Worm (Caenorhabditis elegans) whole organism, L1 larva: ENCODE results near the gene vps-29.

Source experiments
- nhr-237 ChIP-seq: fragments of 150-350 bp; optimal IDR thresholded peaks from 2 replicates; lab custom pipeline; 2014; ENCODE audit warnings: missing biosample characterization, missing genetic modification characterization
- nhr-71 ChIP-seq: sonication (generic microtip); optimal IDR thresholded peaks from 2 replicates; lab custom pipeline; 2016; ENCODE audit warnings: mild to moderate bottlenecking, missing genetic modification characterization, moderate library complexity, missing compliant biosample characterization
- nhr-90 ChIP-seq: sonication (generic microtip); optimal IDR thresholded peaks from 2 replicates; lab custom pipeline; 2016; ENCODE audit warnings: mild to moderate bottlenecking, missing genetic modification characterization, missing compliant biosample characterization; ENCODE audit not compliant: poor library complexity
- skn-1 ChIP-seq: fragments of 150-350 bp; optimal IDR thresholded peaks from 2 replicates; lab custom pipeline; 2014; ENCODE audit warnings: missing biosample characterization, missing genetic modification characterization
- tbx-2 ChIP-seq: sonication (generic microtip); optimal IDR thresholded peaks from 2 replicates; lab custom pipeline; 2016; ENCODE audit warnings: missing genetic modification characterization, missing compliant biosample characterization
- unc-62 ChIP-seq: fragments of 150-350 bp; optimal IDR thresholded peaks from 2 replicates; lab custom pipeline; 2014; ENCODE audit warnings: missing biosample characterization, missing genetic modification reagents, missing genetic modification characterization
- zag-1 ChIP-seq: fragments of 150-350 bp; optimal IDR thresholded peaks from 2 replicates; lab custom pipeline; 2014; ENCODE audit warnings: missing biosample characterization, missing genetic modification characterization

ce11 chrIII:10146701-10147100, 33.8 kb upstream of the vps-29 start, which contains the start of gene K08E5.1:
- TF ChIP-seq tbx-2 (tag; lab: Kevin White, UChicago) (no peak), zag-1 (tag; lab: Kevin White, UChicago) (no peak), nhr-237 (tag; lab: Kevin White, UChicago) (no peak), nhr-90 (tag; lab: Kevin White, UChicago) (no peak), nhr-71 (tag; lab: Kevin White, UChicago) (no peak), skn-1 (tag; lab: Kevin White, UChicago) (no peak), unc-62 (no peak)
